Fruit fly (Drosophila melanogaster): ENCODE measurements around the gene IRSp53.

The IRSp53 gene

DNA sequence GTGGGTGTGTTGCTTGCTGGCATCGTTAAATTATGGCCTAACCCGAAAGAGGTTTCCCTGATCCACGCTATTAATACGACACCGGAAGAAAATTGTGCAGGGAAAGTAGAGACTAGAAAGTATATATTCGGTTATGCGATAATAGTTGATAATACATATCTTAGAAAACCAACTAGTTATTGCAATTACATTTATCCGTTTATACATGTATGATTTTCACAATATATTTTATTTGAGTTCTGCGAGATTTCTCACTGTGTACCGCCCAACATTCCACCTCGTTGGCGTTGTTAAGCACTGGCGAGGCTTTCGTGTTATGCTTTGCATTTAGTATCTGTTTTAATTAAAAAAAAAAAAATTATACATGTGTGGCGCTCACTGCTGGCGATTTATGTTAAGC, 19.5 kb downstream of the IRSp53 start:
- TF ChIP-seq EcR (GFP tag; optimal IDR thresholded peaks at IDR 0.05) = no peak
- no peak for TF ChIP-seq CG8478 (optimal IDR thresholded peaks at IDR 0.05)

DNA sequence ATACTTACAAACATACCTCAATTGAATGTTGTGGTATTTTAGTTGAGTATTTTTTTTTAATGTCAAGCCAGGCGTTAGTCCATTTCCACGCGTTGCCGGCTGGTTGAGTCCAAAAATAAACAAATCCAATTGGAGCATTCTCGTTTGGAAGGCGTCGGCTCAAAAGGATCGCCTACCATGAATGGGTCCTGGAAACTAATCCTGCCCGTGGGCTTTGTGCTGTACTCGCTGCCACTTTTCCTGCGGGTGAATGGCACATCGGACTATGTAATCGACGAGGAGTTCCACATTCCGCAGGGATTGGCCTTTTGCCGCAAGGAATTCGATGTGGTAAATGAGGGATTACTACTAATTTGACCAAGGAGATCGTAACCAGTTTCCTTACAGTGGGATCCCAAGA, 29.1 kb downstream of the IRSp53 start, which contains the start of gene Alg10:
Gene Alg10, plus strand, starts transcription at position 73 of the 400 bp plus-strand sequence.
- TF ChIP-seq psq (optimal IDR thresholded peaks at IDR 0.05) (no peak), EcR (GFP tag; optimal IDR thresholded peaks at IDR 0.05) (no peak), pan (optimal IDR thresholded peaks at IDR 0.05) (no peak), usp (GFP tag; optimal IDR thresholded peaks at IDR 0.05) (no peak), CG8478 (optimal IDR thresholded peaks at IDR 0.05) (no peak), Dll (optimal IDR thresholded peaks at IDR 0.05) (no peak)

DNA sequence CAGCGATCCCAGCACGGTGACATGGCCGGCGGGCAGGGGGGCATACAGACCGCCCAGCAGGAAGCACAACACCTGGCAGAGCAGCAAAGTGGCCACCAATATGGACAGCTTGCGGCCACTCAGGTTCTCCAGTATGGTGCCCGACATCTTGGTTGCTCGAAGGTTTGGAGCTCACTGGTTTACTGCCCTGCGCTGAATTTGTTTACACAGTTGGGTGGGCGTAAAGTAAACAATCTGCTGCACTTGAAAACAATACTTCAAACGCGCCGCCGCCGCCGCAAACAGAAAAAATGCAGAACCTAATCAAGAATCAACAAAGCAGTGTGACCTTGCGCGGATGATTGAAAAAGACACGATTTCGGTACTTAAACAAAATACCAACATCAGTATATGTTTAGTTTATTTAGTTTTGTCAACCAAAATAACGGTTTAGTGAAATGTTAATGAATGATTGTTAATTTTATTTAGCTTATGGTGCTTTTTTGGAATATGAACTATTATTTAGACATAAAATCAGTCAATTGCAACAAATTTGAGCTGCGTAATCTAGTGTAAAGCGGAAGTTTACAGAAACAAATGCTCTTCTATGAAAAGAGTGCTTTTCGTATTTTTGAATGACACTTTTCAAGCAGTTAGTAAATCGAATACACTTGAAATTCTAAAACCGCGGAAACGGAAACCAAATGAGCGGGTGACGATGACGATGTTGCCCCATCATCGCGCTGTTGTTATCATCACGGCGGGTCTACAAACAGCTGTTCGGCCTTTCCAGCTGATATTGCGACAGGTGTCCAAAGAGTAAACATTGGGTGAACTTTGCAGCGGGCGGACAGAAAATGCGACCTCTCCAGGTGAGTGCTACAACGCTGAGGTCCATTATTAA, 33.7 kb downstream of the IRSp53 start, which contains the start of the genes wls and Adck5:
Gene wls, minus strand, starts transcription at position 327 of the 883 bp plus-strand sequence.
Gene Adck5, plus strand, starts transcription at position 519 of the 883 bp plus-strand sequence.
- TF ChIP-seq Dll (optimal IDR thresholded peaks at IDR 0.05) (no peak), pan (optimal IDR thresholded peaks at IDR 0.05) (peak; percentile 52), psq (optimal IDR thresholded peaks at IDR 0.05) (no peak)

DNA sequence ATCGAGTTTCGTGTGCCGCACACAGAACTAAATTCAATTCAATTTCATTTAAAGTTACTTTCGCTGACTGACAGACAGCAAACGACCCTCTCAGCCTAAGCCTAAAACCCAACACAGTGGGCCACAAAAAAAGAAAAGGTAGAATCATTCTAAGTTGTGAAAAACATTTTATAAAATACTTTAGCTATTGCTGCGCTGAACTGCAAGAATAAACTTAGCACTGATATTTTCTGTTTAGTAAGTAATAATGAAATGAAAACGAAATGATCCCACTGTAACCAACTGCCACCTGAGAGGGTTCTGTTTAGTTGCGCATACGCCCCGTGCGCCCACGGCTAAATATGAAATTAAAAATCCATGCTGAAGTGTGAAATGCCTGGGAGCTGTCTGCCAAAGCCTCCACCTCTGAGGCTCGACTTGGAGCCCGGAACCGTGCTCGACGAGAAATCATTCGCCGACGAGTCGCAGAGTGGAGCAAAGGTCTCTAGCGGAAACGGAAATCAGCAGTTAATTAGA, 37.3 kb downstream of the IRSp53 start, which contains the start of gene CG14142:
Gene CG14142, plus strand, starts transcription at position 466 of the 516 bp plus-strand sequence.
- no peak for TF ChIP-seq CG8478 (optimal IDR thresholded peaks at IDR 0.05)
- TF ChIP-seq psq (optimal IDR thresholded peaks at IDR 0.05) = no peak
- no peak for TF ChIP-seq Dll (optimal IDR thresholded peaks at IDR 0.05)

DNA sequence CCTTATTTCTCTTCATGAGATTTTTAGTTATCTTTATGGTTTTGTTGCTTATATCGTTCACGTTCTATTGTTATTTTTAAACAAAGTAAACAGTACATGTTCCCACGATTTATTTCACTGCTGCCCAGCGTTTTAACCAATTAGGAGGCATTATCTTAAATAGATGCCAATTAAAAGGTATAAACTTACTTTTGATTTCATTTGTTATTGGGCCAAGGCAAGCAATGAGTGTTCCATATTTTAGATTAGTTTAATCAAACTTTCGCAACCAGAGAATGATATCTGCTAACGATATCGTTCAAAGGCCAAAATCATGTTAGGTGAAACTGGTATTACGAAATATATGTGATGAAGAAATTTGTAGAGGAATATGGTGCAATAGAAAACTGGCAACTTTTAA, 47.1 kb downstream of the IRSp53 start:
- TF ChIP-seq CG8478 (optimal IDR thresholded peaks at IDR 0.05) = no peak
- TF ChIP-seq Dll (optimal IDR thresholded peaks at IDR 0.05) = no peak
- TF ChIP-seq pan (optimal IDR thresholded peaks at IDR 0.05) = no peak
- TF ChIP-seq psq (optimal IDR thresholded peaks at IDR 0.05) = no peak
- TF ChIP-seq EcR (GFP tag; optimal IDR thresholded peaks at IDR 0.05) = no peak

DNA sequence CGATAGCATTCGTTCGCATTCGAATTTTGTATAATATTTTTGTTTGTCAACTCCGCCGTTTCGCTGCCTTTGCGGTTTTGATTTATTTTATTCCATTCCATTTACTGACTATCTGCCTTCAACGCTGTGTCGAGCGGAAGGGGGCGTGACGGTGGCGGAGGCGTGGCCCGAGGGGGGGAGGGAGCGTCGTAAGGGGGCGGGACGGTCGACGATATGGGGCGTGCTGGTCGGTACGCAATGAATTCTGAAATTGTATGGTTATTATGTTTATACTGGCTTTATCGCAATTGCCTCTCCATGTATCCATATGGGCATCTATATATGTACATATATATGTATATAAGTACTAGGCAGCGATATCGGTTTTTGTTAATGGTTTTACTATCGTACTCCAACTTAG, 48.1 kb downstream of the IRSp53 start:
- TF ChIP-seq psq (optimal IDR thresholded peaks at IDR 0.05) (no peak), Dll (optimal IDR thresholded peaks at IDR 0.05) (no peak), pan (optimal IDR thresholded peaks at IDR 0.05) (no peak), usp (GFP tag; optimal IDR thresholded peaks at IDR 0.05) (no peak), CG8478 (optimal IDR thresholded peaks at IDR 0.05) (no peak), EcR (GFP tag; optimal IDR thresholded peaks at IDR 0.05) (no peak)

DNA sequence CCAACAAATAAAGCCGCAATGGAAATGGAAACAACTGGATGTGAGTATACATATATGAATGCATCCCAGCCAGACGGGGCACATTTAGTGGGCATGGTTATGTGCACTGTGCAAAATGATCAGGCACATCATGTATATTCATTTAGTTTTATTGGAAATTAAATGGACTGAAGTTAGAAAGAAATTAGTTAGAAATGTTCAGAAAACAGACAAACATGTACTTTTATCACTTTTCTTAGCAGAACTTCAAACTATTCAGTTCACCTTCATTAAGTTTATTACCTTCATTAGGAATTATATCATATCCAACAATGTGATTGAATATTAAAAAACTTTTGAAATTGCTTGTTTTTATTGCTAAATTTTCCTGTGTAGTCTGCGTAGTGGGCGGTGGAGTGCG, 50.9 kb downstream of the IRSp53 start:
- TF ChIP-seq pan (optimal IDR thresholded peaks at IDR 0.05) (no peak), CG8478 (optimal IDR thresholded peaks at IDR 0.05) (no peak), Dll (optimal IDR thresholded peaks at IDR 0.05) (no peak), usp (GFP tag; optimal IDR thresholded peaks at IDR 0.05) (no peak)

DNA sequence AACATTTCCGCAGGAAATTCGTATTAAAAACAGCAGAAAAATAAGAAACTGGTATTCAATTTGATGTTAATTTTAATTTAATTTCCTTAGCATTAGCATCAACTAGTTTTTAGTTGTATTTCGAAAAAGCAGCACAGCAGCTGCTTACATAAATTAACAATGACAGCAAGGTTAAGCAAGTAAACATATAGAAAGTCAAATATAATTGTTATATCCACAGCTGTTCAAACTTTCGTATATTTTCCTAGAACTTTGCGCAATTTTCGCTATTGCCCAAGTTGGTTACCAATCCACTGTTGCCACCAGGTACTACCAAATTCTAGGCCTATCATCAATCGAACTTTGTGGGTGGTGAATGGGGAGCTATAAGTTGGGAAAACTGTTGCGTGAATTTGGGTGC, 54.2 kb downstream of the IRSp53 start:
- TF ChIP-seq pan (optimal IDR thresholded peaks at IDR 0.05) (no peak), EcR (GFP tag; optimal IDR thresholded peaks at IDR 0.05) (no peak), usp (GFP tag; optimal IDR thresholded peaks at IDR 0.05) (no peak), psq (optimal IDR thresholded peaks at IDR 0.05) (no peak), CG8478 (optimal IDR thresholded peaks at IDR 0.05) (no peak), Dll (optimal IDR thresholded peaks at IDR 0.05) (no peak)

DNA sequence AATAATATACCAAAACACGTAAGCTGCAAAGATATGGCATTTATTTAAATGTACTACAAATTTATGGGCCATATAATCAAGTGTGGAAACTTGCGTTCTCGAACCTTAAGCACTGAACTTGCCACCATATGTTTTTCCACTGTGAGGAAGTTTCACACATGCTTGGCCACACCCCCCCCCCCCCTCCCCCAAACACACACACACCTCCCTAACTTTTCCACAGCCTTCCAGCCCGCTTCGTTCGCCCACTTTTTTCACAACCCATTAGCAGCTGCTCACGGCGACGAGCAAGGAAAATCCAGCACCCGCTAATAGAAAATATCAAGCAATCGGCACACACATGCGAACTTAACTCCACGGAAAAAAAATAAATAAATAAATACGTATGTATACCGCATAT, 59.4 kb downstream of the IRSp53 start:
- TF ChIP-seq EcR (GFP tag; optimal IDR thresholded peaks at IDR 0.05) = no peak
- no peak for TF ChIP-seq psq (optimal IDR thresholded peaks at IDR 0.05)
- no peak for TF ChIP-seq usp (GFP tag; optimal IDR thresholded peaks at IDR 0.05)
- TF ChIP-seq CG8478 (optimal IDR thresholded peaks at IDR 0.05) = no peak
- TF ChIP-seq pan (optimal IDR thresholded peaks at IDR 0.05) = no peak
- TF ChIP-seq Dll (optimal IDR thresholded peaks at IDR 0.05) = no peak

DNA sequence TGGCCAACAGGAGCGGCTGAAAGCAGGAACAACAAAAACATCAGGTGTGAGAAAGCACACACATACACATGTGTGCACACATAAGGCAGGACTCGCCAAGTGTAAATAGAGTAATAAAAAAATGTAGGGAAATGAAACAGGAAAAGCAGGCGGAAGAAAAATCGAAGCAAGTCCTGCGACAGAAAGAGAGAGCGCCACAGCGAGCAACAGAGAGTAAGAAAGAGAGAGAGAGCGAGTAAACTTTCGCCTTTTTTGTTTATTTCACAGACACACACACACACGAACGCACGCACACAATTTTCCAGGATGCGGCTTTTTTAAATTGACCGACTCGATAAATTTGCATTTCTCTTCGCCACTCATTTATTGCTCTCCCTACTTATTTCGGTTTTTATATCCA, 61.0 kb downstream of the IRSp53 start:
- TF ChIP-seq usp (GFP tag; optimal IDR thresholded peaks at IDR 0.05) = no peak
- no peak for TF ChIP-seq CG8478 (optimal IDR thresholded peaks at IDR 0.05)
- TF ChIP-seq EcR (GFP tag; optimal IDR thresholded peaks at IDR 0.05) = no peak
- no peak for TF ChIP-seq psq (optimal IDR thresholded peaks at IDR 0.05)
- no peak for TF ChIP-seq Dll (optimal IDR thresholded peaks at IDR 0.05)
- TF ChIP-seq pan (optimal IDR thresholded peaks at IDR 0.05) = no peak

DNA sequence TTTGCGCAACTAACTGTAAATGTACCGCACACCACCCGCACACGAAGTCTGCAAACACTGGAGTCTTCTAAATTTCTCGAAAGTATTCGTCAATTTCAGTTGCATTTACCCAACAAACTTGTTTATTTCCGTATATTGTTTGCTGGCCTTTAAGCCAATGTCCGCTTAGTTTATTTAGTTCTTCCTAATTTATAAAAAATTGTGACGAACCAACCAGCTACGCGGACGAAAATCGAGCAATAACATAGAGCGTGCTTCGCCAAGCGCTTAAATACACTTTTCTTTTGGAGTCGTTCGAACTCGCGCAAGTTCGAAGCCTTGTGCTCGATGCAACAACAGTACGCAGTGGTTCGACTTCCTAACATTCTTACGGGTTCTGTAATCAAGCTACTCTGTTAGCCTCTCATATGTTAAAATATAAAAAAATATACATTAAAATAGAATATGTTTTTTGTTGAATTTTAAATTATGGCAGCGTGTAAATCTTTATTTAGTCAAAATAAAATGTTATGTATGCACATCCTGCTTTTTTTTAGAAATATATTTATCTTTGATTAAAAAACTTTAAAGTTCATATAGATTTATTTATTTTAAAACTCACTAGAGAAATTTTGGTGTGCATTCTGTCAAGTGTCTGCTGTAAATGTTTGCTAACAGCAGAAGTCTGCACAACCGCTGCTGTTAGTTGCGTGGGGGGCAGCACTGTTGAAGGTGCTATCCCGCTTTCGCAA, 61.6 kb downstream of the IRSp53 start, which contains the start of gene GlcAT-P:
Gene GlcAT-P, minus strand, starts transcription at position 246 of the 731 bp plus-strand sequence.
- TF ChIP-seq usp (GFP tag; optimal IDR thresholded peaks at IDR 0.05) (no peak), EcR (GFP tag; optimal IDR thresholded peaks at IDR 0.05) (no peak), psq (optimal IDR thresholded peaks at IDR 0.05) (no peak), Dll (optimal IDR thresholded peaks at IDR 0.05) (no peak), pan (optimal IDR thresholded peaks at IDR 0.05) (no peak), CG8478 (optimal IDR thresholded peaks at IDR 0.05) (no peak)

DNA sequence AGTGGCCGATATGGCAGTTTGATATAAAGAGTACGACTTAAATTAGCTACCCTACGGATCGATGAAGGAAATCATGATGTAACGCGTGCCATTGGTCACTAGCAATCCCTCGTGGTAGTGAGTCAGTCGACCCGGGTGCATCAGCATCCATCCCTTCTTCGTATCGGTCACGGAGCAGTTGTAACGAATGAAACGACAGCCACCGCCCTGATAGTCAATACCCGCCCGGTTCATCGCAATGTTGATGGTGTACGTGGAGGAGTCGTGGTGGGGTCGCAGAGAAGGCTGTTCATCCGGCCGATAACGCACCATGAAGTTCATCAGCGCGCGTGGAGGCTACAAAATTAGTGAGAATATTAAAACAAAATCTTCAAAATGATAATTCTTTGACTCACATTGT, 62.5 kb downstream of the IRSp53 start:
- no peak for TF ChIP-seq pan (optimal IDR thresholded peaks at IDR 0.05)
- no peak for TF ChIP-seq psq (optimal IDR thresholded peaks at IDR 0.05)
- no peak for TF ChIP-seq CG8478 (optimal IDR thresholded peaks at IDR 0.05)
- TF ChIP-seq EcR (GFP tag; optimal IDR thresholded peaks at IDR 0.05) = no peak
- no peak for TF ChIP-seq Dll (optimal IDR thresholded peaks at IDR 0.05)
- no peak for TF ChIP-seq usp (GFP tag; optimal IDR thresholded peaks at IDR 0.05)
